Worm (Caenorhabditis elegans): ENCODE data around the gene clec-4.

The clec-4 gene

DNA sequence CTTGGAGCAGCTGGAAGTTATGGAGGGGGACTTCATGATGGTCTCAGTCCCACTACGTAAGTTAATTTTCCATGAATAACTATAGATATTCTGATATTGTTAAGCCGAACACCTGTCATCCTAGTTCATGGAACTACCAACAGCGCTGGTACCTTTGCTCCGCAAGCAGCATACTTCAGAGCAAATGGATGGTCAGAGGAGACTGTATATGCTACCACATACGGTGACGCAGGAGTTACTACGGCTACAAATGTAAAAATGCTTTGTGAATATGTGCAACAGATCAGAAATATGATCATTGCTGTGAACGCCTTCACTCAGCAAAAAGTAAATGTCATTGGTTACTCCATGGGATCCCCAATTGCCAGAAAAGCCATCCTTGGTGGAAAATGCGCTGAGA, 25.2 kb upstream of the clec-4 start:
- TF ChIP-seq xbp-1 (tag; optimal IDR thresholded peaks at IDR 0.05) (no peak), ztf-4 (tag; optimal IDR thresholded peaks at IDR 0.05) (no peak)

ce11 chrII:12603667-12604621, 23.0 kb upstream of the clec-4 start, which contains the start of the genes ceh-100 and lips-15:
ceh-100 (minus strand) TSS chrII:12603680.
lips-15 (plus strand) TSS chrII:12604386.
- TF ChIP-seq aha-1 (tag; optimal IDR thresholded peaks at IDR 0.05) (no peak), lin-14 (GFP tag; optimal IDR thresholded peaks at IDR 0.05) (peak; percentile 46), elt-2 (tag; optimal IDR thresholded peaks at IDR 0.05) (no peak), nhr-76 (tag; optimal IDR thresholded peaks at IDR 0.05) (no peak), efl-1 (optimal IDR thresholded peaks at IDR 0.05) (peak; percentile 64 to 71), efl-1 (GFP tag; optimal IDR thresholded peaks at IDR 0.05 in 1 of 2) (peak; percentile 74 to 94), snu-23 (GFP tag; optimal IDR thresholded peaks at IDR 0.05) (peak; percentile 42), hlh-4 (tag; optimal IDR thresholded peaks at IDR 0.05) (no peak), unc-62 (GFP tag; optimal IDR thresholded peaks at IDR 0.05) (no peak), mef-2 (tag; optimal IDR thresholded peaks at IDR 0.05) (no peak), skn-1 (tag; optimal IDR thresholded peaks at IDR 0.05) (peak; percentile 17), pag-3 (tag; optimal IDR thresholded peaks at IDR 0.05; ENCODE audit: borderline replicate concordance, insufficient read depth) (no peak), tbx-2 (tag; optimal IDR thresholded peaks at IDR 0.05) (peak; percentile 8), nhr-85 (tag) (peak; percentile 62), ceh-63 (GFP tag; optimal IDR thresholded peaks at IDR 0.05) (no peak), lin-15B (tag; optimal IDR thresholded peaks at IDR 0.05) (peak; percentile 76), F16B12.6 (tag; optimal IDR thresholded peaks at IDR 0.05) (no peak), nhr-19 (GFP tag; conservative IDR thresholded peaks at IDR 0.05) (no peak), ceh-82 (tag; optimal IDR thresholded peaks at IDR 0.05) (peak in 1 of 3 experiments; percentile 10), dpl-1 (GFP tag; optimal IDR thresholded peaks at IDR 0.05) (peak; percentile 13 to 70 (median 45)), fkh-10 (GFP tag; optimal IDR thresholded peaks at IDR 0.05) (no peak), lin-39 (tag; optimal IDR thresholded peaks at IDR 0.05) (no peak), lsy-2 (tag; optimal IDR thresholded peaks at IDR 0.05) (peak; percentile 22 to 23), C16A3.4 (tag; optimal IDR thresholded peaks at IDR 0.05) (peak; percentile 8), nhr-47 (tag; optimal IDR thresholded peaks at IDR 0.05) (no peak), elt-3 (tag; optimal IDR thresholded peaks at IDR 0.05) (peak in 1 of 6 experiments; percentile 16), lin-35 (GFP tag; optimal IDR thresholded peaks at IDR 0.05) (peak; percentile 8 to 65), dsc-1 (tag; optimal IDR thresholded peaks at IDR 0.05) (no peak), snpc-4 (tag; optimal IDR thresholded peaks at IDR 0.05) (peak; percentile 16), rnt-1 (tag; optimal IDR thresholded peaks at IDR 0.05) (no peak), lin-13 (GFP tag; optimal IDR thresholded peaks at IDR 0.05) (peak; percentile 5), mep-1 (tag; optimal IDR thresholded peaks at IDR 0.05) (peak; percentile 33), ztf-11 (tag; optimal IDR thresholded peaks at IDR 0.05) (no peak)

ce11 chrII:12577754-12578153, 3.2 kb downstream of the clec-4 start, which contains the start of gene clec-8:
clec-8 (minus strand) TSS chrII:12578061.
- TF ChIP-seq unc-130 (tag; optimal IDR thresholded peaks at IDR 0.05): no peak
- TF ChIP-seq elt-2 (tag; optimal IDR thresholded peaks at IDR 0.05): peak; percentile 72

DNA sequence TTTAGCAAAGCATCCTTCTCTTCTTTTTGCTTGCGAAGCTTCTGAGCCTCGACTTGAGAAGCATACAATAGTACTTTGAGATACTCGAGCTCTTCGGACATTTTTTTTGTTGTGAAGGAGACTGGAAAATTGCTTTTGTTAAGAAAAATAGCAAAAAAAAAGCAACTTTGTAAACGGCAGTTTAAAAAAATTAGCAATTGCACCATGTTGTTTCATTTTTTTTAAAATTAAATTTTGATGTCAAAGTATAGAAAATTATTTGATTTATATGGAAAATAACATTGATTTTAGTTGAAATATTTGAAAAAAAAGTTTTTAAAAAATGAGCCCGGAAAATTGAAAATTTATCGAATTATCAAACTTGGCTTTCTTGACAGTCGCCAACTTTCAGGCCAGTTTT, 6.2 kb downstream of the clec-4 start, which contains the start of gene Y38E10A.3:
Gene Y38E10A.3 (minus strand): TSS at position 101 of the 400 bp plus-strand sequence.
- TF ChIP-seq efl-1 (optimal IDR thresholded peaks at IDR 0.05) (no peak), efl-1 (GFP tag; optimal IDR thresholded peaks at IDR 0.05 in 1 of 2) (peak in 1 of 2 experiments; percentile 59), elt-3 (tag; optimal IDR thresholded peaks at IDR 0.05) (no peak)

Measured in whole organism, L1 larva.